Worm (Caenorhabditis elegans) whole organism, L4 larva: ENCODE data around the gene sri-67.

Experiments
- D1046.2 ChIP-seq: fragments of 200-800 bp; sonication (Bioruptor generic); IDR thresholded peaks from 2 replicates; pipeline ENCODE4 v1.3.6; 2022; ENCODE audit warnings: missing genetic modification characterization, missing compliant biosample characterization
- F37D6.2 ChIP-seq: sonication (generic microtip); optimal IDR thresholded peaks from 2 replicates; lab custom pipeline; 2016; ENCODE audit warnings: mild to moderate bottlenecking, missing genetic modification characterization, missing compliant biosample characterization
- F44E2.7 ChIP-seq: fragments of 200-800 bp; sonication (Bioruptor generic); IDR thresholded peaks from 2 replicates; pipeline ENCODE4 v2.1.2; 2022; ENCODE audit warnings: missing genetic modification characterization, missing compliant biosample characterization
- R02D3.7 ChIP-seq: fragments of 150-350 bp; sonication (generic microtip); optimal IDR thresholded peaks from 3 replicates; lab custom pipeline; 2014; ENCODE audit warnings: missing biosample characterization, missing genetic modification characterization
- T20F7.1 ChIP-seq: fragments of 200-800 bp; sonication (Bioruptor generic); optimal IDR thresholded peaks from 2 replicates; lab custom pipeline; 2018; ENCODE audit warnings: mild to moderate bottlenecking, missing genetic modification characterization, missing compliant biosample characterization
- ZK546.5 ChIP-seq, 2 experiments: sonication (generic microtip); optimal IDR thresholded peaks; 2 replicates each; lab custom pipeline; 2017; ENCODE audit warnings: missing biosample characterization in 2 of 2, missing genetic modification characterization in 2 of 2
- arid-1 ChIP-seq: fragments of 200-800 bp; sonication (Bioruptor generic); conservative IDR thresholded peaks from 2 replicates; pipeline ENCODE4 v1.3.6; 2022; ENCODE audit warnings: missing genetic modification reagents, missing genetic modification characterization, missing compliant biosample characterization
- ceh-82 ChIP-seq: sonication (generic microtip); optimal IDR thresholded peaks from 2 replicates; lab custom pipeline; 2017; ENCODE audit warnings: missing biosample characterization, missing genetic modification characterization
- dmd-8 ChIP-seq: fragments of 200-800 bp; sonication (Bioruptor generic); IDR thresholded peaks from 2 replicates; pipeline ENCODE4 v1.3.6; 2022; ENCODE audit warnings: missing genetic modification characterization, missing compliant biosample characterization
- dve-1 ChIP-seq: sonication (generic microtip); optimal IDR thresholded peaks from 2 replicates; lab custom pipeline; 2017; ENCODE audit warnings: antibody characterized with exemption, mild to moderate bottlenecking, missing genetic modification characterization, missing compliant biosample characterization; ENCODE audit not compliant: insufficient read depth
- egl-27 ChIP-seq: sonication (generic microtip); optimal IDR thresholded peaks from 3 replicates; lab custom pipeline; 2017; ENCODE audit warnings: missing biosample characterization, missing genetic modification reagents, missing genetic modification characterization
- fkh-10 ChIP-seq: fragments of 150-350 bp; optimal IDR thresholded peaks from 2 replicates; lab custom pipeline; 2014; ENCODE audit warnings: missing biosample characterization, missing genetic modification reagents, missing genetic modification characterization
- fos-1 ChIP-seq: fragments of 150-350 bp; optimal IDR thresholded peaks from 2 replicates; lab custom pipeline; 2014; ENCODE audit warnings: missing biosample characterization, missing genetic modification characterization
- hif-1 ChIP-seq, 2 experiments: sonication (generic microtip); optimal IDR thresholded peaks; 2 replicates each; lab custom pipeline; 2016 to 2017; ENCODE audit warnings: missing compliant biosample characterization in 2 of 2, missing genetic modification characterization in 2 of 2, missing genetic modification reagents in 2 of 2, missing genotype in 2 of 2, mild to moderate bottlenecking in 1 of 2
- hlh-11 ChIP-seq: fragments of 200-800 bp; sonication (Bioruptor generic); optimal IDR thresholded peaks from 2 replicates; lab custom pipeline; 2018; ENCODE audit warnings: mild to moderate bottlenecking, missing genetic modification characterization, missing compliant biosample characterization
- lim-7 ChIP-seq: fragments of 200-800 bp; sonication (Bioruptor generic); IDR thresholded peaks from 2 replicates; pipeline ENCODE4 v1.3.6; 2022; ENCODE audit warnings: missing genetic modification characterization, missing compliant biosample characterization
- lin-1 ChIP-seq: fragments of 200-800 bp; sonication (Bioruptor generic); IDR thresholded peaks from 2 replicates; pipeline ENCODE4 v1.3.6; 2022; ENCODE audit warnings: missing genetic modification reagents, missing genetic modification characterization, missing compliant biosample characterization
- lin-13 ChIP-seq: fragments of 150-350 bp; optimal IDR thresholded peaks from 2 replicates; lab custom pipeline; 2014; ENCODE audit warnings: missing biosample characterization, missing genetic modification reagents, missing genetic modification characterization
- lin-29 ChIP-seq: fragments of 200-800 bp; sonication (Bioruptor generic); IDR thresholded peaks from 2 replicates; pipeline ENCODE4 v1.3.6; 2022; ENCODE audit warnings: missing genetic modification reagents, missing genetic modification characterization, missing compliant biosample characterization
- lin-39 ChIP-seq: fragments of 150-350 bp; optimal IDR thresholded peaks from 2 replicates; lab custom pipeline; 2014; ENCODE audit warnings: missing biosample characterization, missing genetic modification reagents, missing genetic modification characterization
- mes-2 ChIP-seq: sonication (generic microtip); optimal IDR thresholded peaks from 2 replicates; lab custom pipeline; 2016; ENCODE audit warnings: missing genotype, mild to moderate bottlenecking, missing genetic modification characterization, missing compliant biosample characterization; ENCODE audit not compliant: poor library complexity, severe bottlenecking
- mxl-2 ChIP-seq: fragments of 200-800 bp; sonication (Bioruptor generic); conservative IDR thresholded peaks from 2 replicates; pipeline ENCODE4 v1.3.6; 2022; ENCODE audit warnings: missing genetic modification reagents, missing genetic modification characterization, missing compliant biosample characterization
- mxl-3 ChIP-seq: fragments of 200-800 bp; sonication (Bioruptor generic); optimal IDR thresholded peaks from 2 replicates; lab custom pipeline; 2018; ENCODE audit warnings: mild to moderate bottlenecking, missing genetic modification characterization, missing compliant biosample characterization
- nhr-10 ChIP-seq: fragments of 150-350 bp; optimal IDR thresholded peaks from 2 replicates; lab custom pipeline; 2014; ENCODE audit warnings: missing biosample characterization, missing genetic modification characterization
- nhr-237 ChIP-seq: sonication (generic microtip); optimal IDR thresholded peaks from 2 replicates; lab custom pipeline; 2017; ENCODE audit warnings: missing biosample characterization, missing genetic modification characterization
- nhr-25 ChIP-seq: sonication (generic microtip); optimal IDR thresholded peaks from 2 replicates; lab custom pipeline; 2017; ENCODE audit warnings: missing genetic modification characterization, mild to moderate bottlenecking, missing compliant biosample characterization, antibody characterized with exemption, moderate library complexity, borderline replicate concordance; ENCODE audit not compliant: insufficient read depth
- nhr-28 ChIP-seq: fragments of 150-350 bp; optimal IDR thresholded peaks from 2 replicates; lab custom pipeline; 2014; ENCODE audit warnings: missing biosample characterization, missing genetic modification characterization
- nhr-41 ChIP-seq: fragments of 200-800 bp; sonication (Bioruptor generic); IDR thresholded peaks from 2 replicates; pipeline ENCODE4 v1.3.6; 2022; ENCODE audit warnings: missing genetic modification reagents, missing genetic modification characterization, missing compliant biosample characterization
- nhr-77 ChIP-seq: fragments of 150-350 bp; optimal IDR thresholded peaks from 2 replicates; lab custom pipeline; 2014; ENCODE audit warnings: missing biosample characterization, missing genetic modification characterization
- pqm-1 ChIP-seq: sonication (generic microtip); optimal IDR thresholded peaks from 2 replicates; lab custom pipeline; 2017; ENCODE audit warnings: missing biosample characterization, missing genetic modification characterization
- rbr-2 ChIP-seq: sonication (generic microtip); optimal IDR thresholded peaks from 2 replicates; lab custom pipeline; 2016; ENCODE audit warnings: missing genotype, missing genetic modification characterization, missing compliant biosample characterization
- set-16 ChIP-seq: fragments of 200-800 bp; sonication (Bioruptor generic); IDR thresholded peaks from 2 replicates; pipeline ENCODE4 v1.3.6; 2022; ENCODE audit warnings: missing genetic modification reagents, missing genetic modification characterization, missing compliant biosample characterization
- unc-39 ChIP-seq: sonication (generic microtip); optimal IDR thresholded peaks from 2 replicates; lab custom pipeline; 2017; ENCODE audit warnings: missing biosample characterization, missing genetic modification characterization
- unc-62 ChIP-seq, 3 experiments: fragments of 150-350 bp in 1 of 3; sonication (generic microtip); optimal IDR thresholded peaks in 2 of 3; peaks in 1 of 3; 1 replicate in 1 of 3; 2 replicates in 2 of 3; lab custom pipeline; 2014 to 2017; ENCODE audit warnings: missing biosample characterization in 3 of 3, missing genetic modification characterization in 3 of 3, missing genetic modification reagents in 3 of 3, missing genotype in 1 of 3

Gene sri-67

ce11 chrV:20011654-20012053, 23.9 kb downstream of the sri-67 start, which contains the start of gene Y60A3A.21:
Y60A3A.21 (plus strand) TSS chrV:20011954.
- no peak for TF ChIP-seq nhr-28 (tag; lab: Kevin White, UChicago)
- no peak for TF ChIP-seq rbr-2 (tag; lab: Kevin White, UChicago)
- no peak for TF ChIP-seq mxl-2
- TF ChIP-seq dve-1: no peak
- TF ChIP-seq dmd-8 (GFP tag; lab: Robert Waterston, UW): no peak
- TF ChIP-seq fkh-10 (GFP tag; lab: Kevin White, UChicago): no peak
- TF ChIP-seq unc-39 (tag; lab: Kevin White, UChicago): no peak
- no peak for TF ChIP-seq arid-1 (GFP tag; lab: Robert Waterston, UW)
- TF ChIP-seq lin-39 (tag; lab: Kevin White, UChicago): no peak

- TF ChIP-seq unc-62 (GFP tag; optimal IDR thresholded peaks at IDR 0.05 in 1 of 2; lab: Kevin White, UChicago) (peak in 1 of 2 experiments; percentile 91), unc-62 (tag; optimal IDR thresholded peaks at IDR 0.05; lab: Kevin White, UChicago) (no peak), nhr-10 (tag; lab: Kevin White, UChicago) (no peak)
These were observed 33.6 kb downstream of the sri-67 start for ce11 chrV:20021347-20021746.

- TF ChIP-seq T20F7.1 (GFP tag; lab: Kevin White, UChicago) (no peak), hif-1 (tag; optimal IDR thresholded peaks at IDR 0.05; lab: Kevin White, UChicago) (no peak), ceh-82 (tag; lab: Kevin White, UChicago) (no peak), hlh-11 (tag; lab: Kevin White, UChicago) (no peak), set-16 (GFP tag; lab: Robert Waterston, UW) (no peak), nhr-25 (tag; lab: Kevin White, UChicago) (no peak), egl-27 (tag; lab: Kevin White, UChicago) (no peak), mxl-3 (GFP tag; lab: Kevin White, UChicago) (no peak), arid-1 (GFP tag; lab: Robert Waterston, UW) (no peak)
These were observed 35.2 kb downstream of the sri-67 start, which contains the start of gene lgc-55 for ce11 chrV:20022996-20023456. lgc-55 (plus strand) TSS chrV:20023046.

ce11 chrV:20034912-20035311, 47.1 kb downstream of the sri-67 start:
- TF ChIP-seq F44E2.7 (0 out of 2 replicates have a peak, but pooled peaks have one; percentile 62), D1046.2 (GFP tag; lab: Robert Waterston, UW) (no peak)

- TF ChIP-seq fos-1 (tag; lab: Kevin White, UChicago) (no peak), lin-29 (GFP tag; lab: Robert Waterston, UW) (no peak), lin-13 (GFP tag; lab: Kevin White, UChicago) (no peak), mes-2 (tag; lab: Kevin White, UChicago) (no peak), F37D6.2 (tag; lab: Kevin White, UChicago) (no peak), ZK546.5 (tag; optimal IDR thresholded peaks at IDR 0.05; lab: Kevin White, UChicago) (no peak), lin-1 (GFP tag; lab: Robert Waterston, UW) (no peak), T20F7.1 (GFP tag; lab: Kevin White, UChicago) (no peak), nhr-41 (no peak), dve-1 (no peak), lim-7 (GFP tag; lab: Robert Waterston, UW) (no peak), pqm-1 (tag; lab: Kevin White, UChicago) (no peak), nhr-77 (no peak), R02D3.7 (tag; lab: Kevin White, UChicago) (no peak), nhr-237 (no peak)
These were observed 49.5 kb downstream of the sri-67 start, which contains the start of gene Y113G7A.16 for ce11 chrV:20037287-20037686. Y113G7A.16 (plus strand) TSS chrV:20037587.
